Worm (Caenorhabditis elegans) whole organism, L2 larva: ENCODE measurements around the gene lact-9.
A peak's percentile ranks its signal among the peaks of the same experiment; 100 is the strongest.

Source experiments
- C34F6.9 ChIP-seq: fragments of 150-350 bp; optimal IDR thresholded peaks from 2 replicates; lab custom pipeline; 2014; ENCODE audit warnings: missing biosample characterization, missing genetic modification characterization
- F13H6.1 ChIP-seq: sonication (generic microtip); optimal IDR thresholded peaks from 2 replicates; lab custom pipeline; 2016; ENCODE audit warnings: missing genetic modification characterization, missing compliant biosample characterization
- R02D3.7 ChIP-seq: fragments of 150-350 bp; optimal IDR thresholded peaks from 2 replicates; lab custom pipeline; 2014; ENCODE audit warnings: missing biosample characterization, missing genetic modification characterization
- Y55F3AM.14 ChIP-seq: fragments of 200-800 bp; sonication (Bioruptor generic); optimal IDR thresholded peaks from 2 replicates; lab custom pipeline; 2018; ENCODE audit warnings: mild to moderate bottlenecking, missing genetic modification characterization, missing compliant biosample characterization
- aly-2 ChIP-seq: fragments of 150-350 bp; optimal IDR thresholded peaks from 2 replicates; lab custom pipeline; 2014; ENCODE audit warnings: missing biosample characterization, missing genetic modification characterization
- ama-1 ChIP-seq: fragments of 150-350 bp; optimal IDR thresholded peaks from 2 replicates; lab custom pipeline; 2018; ENCODE audit warnings: inconsistent platforms
- blmp-1 ChIP-seq: sonication (generic microtip); optimal IDR thresholded peaks from 2 replicates; lab custom pipeline; 2017; ENCODE audit warnings: missing genetic modification characterization, mild to moderate bottlenecking, missing compliant biosample characterization, antibody characterized with exemption, moderate library complexity; ENCODE audit not compliant: insufficient read depth
- ceh-82 ChIP-seq: fragments of 150-350 bp; optimal IDR thresholded peaks from 2 replicates; lab custom pipeline; 2014; ENCODE audit warnings: missing biosample characterization, missing genetic modification characterization
- crh-2 ChIP-seq: sonication (generic microtip); optimal IDR thresholded peaks from 2 replicates; lab custom pipeline; 2017; ENCODE audit warnings: missing biosample characterization, missing genetic modification characterization
- dmd-4 ChIP-seq: sonication (generic microtip); optimal IDR thresholded peaks from 2 replicates; lab custom pipeline; 2017; ENCODE audit warnings: missing biosample characterization, missing genetic modification characterization
- egl-27 ChIP-seq: sonication (generic microtip); optimal IDR thresholded peaks from 3 replicates; lab custom pipeline; 2017; ENCODE audit warnings: missing biosample characterization, missing genetic modification reagents, missing genetic modification characterization
- elt-1 ChIP-seq: fragments of 150-350 bp; optimal IDR thresholded peaks from 2 replicates; lab custom pipeline; 2014; ENCODE audit warnings: missing biosample characterization, missing genetic modification characterization
- elt-3 ChIP-seq: sonication (generic microtip); optimal IDR thresholded peaks from 2 replicates; lab custom pipeline; 2017; ENCODE audit warnings: missing biosample characterization, missing genetic modification characterization
- fos-1 ChIP-seq: fragments of 150-350 bp; optimal IDR thresholded peaks from 2 replicates; lab custom pipeline; 2014; ENCODE audit warnings: missing biosample characterization, missing genetic modification characterization
- gmeb-1 ChIP-seq: fragments of 150-350 bp; optimal IDR thresholded peaks from 2 replicates; lab custom pipeline; 2014; ENCODE audit warnings: missing biosample characterization, missing genetic modification characterization
- lin-11 ChIP-seq: fragments of 150-350 bp; sonication (generic microtip); optimal IDR thresholded peaks from 2 replicates; lab custom pipeline; 2014; ENCODE audit warnings: missing biosample characterization, missing genetic modification characterization, inconsistent platforms, mixed read lengths
- lin-13 ChIP-seq: fragments of 150-350 bp; optimal IDR thresholded peaks from 2 replicates; lab custom pipeline; 2014; ENCODE audit warnings: missing biosample characterization, missing genetic modification reagents, missing genetic modification characterization
- lin-39 ChIP-seq: fragments of 150-350 bp; optimal IDR thresholded peaks from 2 replicates; lab custom pipeline; 2014; ENCODE audit warnings: missing biosample characterization, missing genetic modification reagents, missing genetic modification characterization
- lsy-2 ChIP-seq, 2 experiments: fragments of 150-350 bp in 1 of 2; sonication (generic microtip) in 1 of 2; optimal IDR thresholded peaks; 2 replicates each; lab custom pipeline; 2014 to 2017; ENCODE audit warnings: missing biosample characterization in 2 of 2, missing genetic modification characterization in 2 of 2
- mab-5 ChIP-seq: fragments of 150-350 bp; optimal IDR thresholded peaks from 2 replicates; lab custom pipeline; 2014; ENCODE audit warnings: missing biosample characterization, missing genetic modification characterization
- mdl-1 ChIP-seq, 2 experiments: fragments of 150-350 bp in 1 of 2; sonication (generic microtip) in 1 of 2; optimal IDR thresholded peaks; 2 replicates each; lab custom pipeline; 2017; ENCODE audit warnings: missing biosample characterization in 2 of 2, missing genetic modification characterization in 2 of 2
- nhr-10 ChIP-seq: sonication (generic microtip); optimal IDR thresholded peaks from 2 replicates; lab custom pipeline; 2017; ENCODE audit warnings: missing biosample characterization, missing genetic modification characterization
- nhr-11 ChIP-seq: fragments of 150-350 bp; optimal IDR thresholded peaks from 2 replicates; lab custom pipeline; 2014; ENCODE audit warnings: missing biosample characterization, missing genetic modification characterization
- nhr-12 ChIP-seq: fragments of 150-350 bp; optimal IDR thresholded peaks from 2 replicates; lab custom pipeline; 2014; ENCODE audit warnings: missing biosample characterization, missing genetic modification characterization
- nhr-129 ChIP-seq: fragments of 150-350 bp; optimal IDR thresholded peaks from 2 replicates; lab custom pipeline; 2014; ENCODE audit warnings: missing biosample characterization, missing genetic modification characterization
- nhr-21 ChIP-seq: fragments of 150-350 bp; optimal IDR thresholded peaks from 2 replicates; lab custom pipeline; 2014; ENCODE audit warnings: missing biosample characterization, missing genetic modification characterization
- nhr-23 ChIP-seq: fragments of 150-350 bp; optimal IDR thresholded peaks from 2 replicates; lab custom pipeline; 2014; ENCODE audit warnings: missing biosample characterization, missing genetic modification reagents, missing genetic modification characterization
- nhr-237 ChIP-seq: fragments of 150-350 bp; optimal IDR thresholded peaks from 2 replicates; lab custom pipeline; 2014; ENCODE audit warnings: missing biosample characterization, missing genetic modification characterization
- nhr-25 ChIP-seq: fragments of 150-350 bp; sonication (generic microtip); optimal IDR thresholded peaks from 3 replicates; lab custom pipeline; 2014; ENCODE audit warnings: missing biosample characterization, missing genetic modification characterization
- nhr-77 ChIP-seq: fragments of 150-350 bp; optimal IDR thresholded peaks from 2 replicates; lab custom pipeline; 2014; ENCODE audit warnings: missing biosample characterization, missing genetic modification characterization
- sem-4 ChIP-seq: fragments of 150-350 bp; optimal IDR thresholded peaks from 2 replicates; lab custom pipeline; 2014; ENCODE audit warnings: missing biosample characterization, missing genetic modification reagents, missing genetic modification characterization
- skn-1 ChIP-seq: sonication (generic microtip); optimal IDR thresholded peaks from 2 replicates; lab custom pipeline; 2017; ENCODE audit warnings: missing biosample characterization, missing genetic modification characterization
- sma-3 ChIP-seq: sonication (generic microtip); optimal IDR thresholded peaks from 2 replicates; lab custom pipeline; 2016; ENCODE audit warnings: missing genetic modification reagents, missing genetic modification characterization, missing compliant biosample characterization
- sma-9 ChIP-seq, 2 experiments: fragments of 150-350 bp in 1 of 2; sonication (generic microtip) in 1 of 2; optimal IDR thresholded peaks; 2 replicates each; lab custom pipeline; 2014 to 2016; ENCODE audit warnings: missing genetic modification characterization in 2 of 2, mild to moderate bottlenecking in 1 of 2, missing biosample characterization in 1 of 2, missing compliant biosample characterization in 1 of 2, missing genetic modification reagents in 1 of 2, moderate library complexity in 1 of 2
- snpc-4 ChIP-seq: fragments of 150-350 bp; optimal IDR thresholded peaks from 2 replicates; lab custom pipeline; 2014; ENCODE audit warnings: missing biosample characterization, missing genetic modification characterization
- unc-39 ChIP-seq: fragments of 150-350 bp; optimal IDR thresholded peaks from 2 replicates; lab custom pipeline; 2014; ENCODE audit warnings: missing biosample characterization, missing genetic modification characterization
- unc-55 ChIP-seq: fragments of 150-350 bp; sonication (generic microtip); optimal IDR thresholded peaks from 3 replicates; lab custom pipeline; 2014; ENCODE audit warnings: missing biosample characterization, missing genetic modification reagents, missing genetic modification characterization
- unc-62 ChIP-seq: fragments of 150-350 bp; optimal IDR thresholded peaks from 2 replicates; lab custom pipeline; 2014; ENCODE audit warnings: missing biosample characterization, missing genetic modification reagents, missing genetic modification characterization
- zag-1 ChIP-seq: fragments of 150-350 bp; optimal IDR thresholded peaks from 2 replicates; lab custom pipeline; 2014; ENCODE audit warnings: missing biosample characterization, missing genetic modification characterization
- ztf-1 ChIP-seq: fragments of 200-800 bp; sonication (Bioruptor generic); conservative IDR thresholded peaks from 2 replicates; pipeline ENCODE4 v1.3.6; 2022; ENCODE audit warnings: missing genetic modification characterization, missing compliant biosample characterization
- ztf-11 ChIP-seq: sonication (generic microtip); optimal IDR thresholded peaks from 2 replicates; lab custom pipeline; 2017; ENCODE audit warnings: missing biosample characterization, missing genetic modification characterization
- ztf-4 ChIP-seq: fragments of 150-350 bp; optimal IDR thresholded peaks from 2 replicates; lab custom pipeline; 2014; ENCODE audit warnings: missing biosample characterization, missing genetic modification characterization

Gene lact-9

DNA sequence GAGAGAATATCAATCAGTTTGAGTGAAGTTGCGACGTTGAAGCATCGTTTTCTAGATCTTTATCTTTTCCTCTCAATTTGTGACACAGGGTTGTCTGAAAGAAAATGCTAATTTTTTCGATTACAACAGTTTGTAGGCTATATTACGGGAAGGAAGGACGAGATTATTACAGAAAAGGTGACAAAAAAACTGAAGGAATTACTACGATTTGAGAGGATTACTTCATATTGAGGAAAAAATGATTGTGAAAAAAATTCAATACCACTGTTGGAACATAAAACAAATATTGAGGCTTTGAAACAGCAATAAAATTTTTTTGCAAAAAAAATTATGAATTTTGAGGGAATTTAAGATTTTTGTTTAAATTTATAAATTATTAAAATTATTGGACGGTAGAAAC lies 22.3 kb upstream of the lact-9 start, which contains the start of gene Y45F10D.14:
Gene Y45F10D.14 (minus strand): TSS at position 101 of the 400 bp plus-strand sequence.
- no peak for TF ChIP-seq egl-27
- no peak for TF ChIP-seq R02D3.7 (tag; lab: Kevin White, UChicago)
- TF ChIP-seq sem-4 (tag; lab: Kevin White, UChicago), result no peak
- TF ChIP-seq nhr-10 (tag; lab: Kevin White, UChicago), result no peak
- no peak for TF ChIP-seq nhr-237 (tag; lab: Kevin White, UChicago)
- TF ChIP-seq nhr-12 (tag; lab: Kevin White, UChicago), result no peak
- no peak for TF ChIP-seq nhr-129
- no peak for TF ChIP-seq dmd-4
- no peak for TF ChIP-seq mdl-1 (tag; optimal IDR thresholded peaks at IDR 0.05; lab: Kevin White, UChicago)
- no peak for TF ChIP-seq skn-1 (tag; lab: Kevin White, UChicago)
- TF ChIP-seq crh-2 (tag; lab: Kevin White, UChicago), result no peak
- TF ChIP-seq elt-3 (tag; lab: Kevin White, UChicago), result no peak
- no peak for TF ChIP-seq lin-13 (GFP tag; lab: Kevin White, UChicago)
- no peak for TF ChIP-seq F13H6.1 (tag; lab: Kevin White, UChicago)
- TF ChIP-seq mab-5 (tag; lab: Kevin White, UChicago), result no peak
- TF ChIP-seq ama-1, result no peak
- no peak for TF ChIP-seq snpc-4

DNA sequence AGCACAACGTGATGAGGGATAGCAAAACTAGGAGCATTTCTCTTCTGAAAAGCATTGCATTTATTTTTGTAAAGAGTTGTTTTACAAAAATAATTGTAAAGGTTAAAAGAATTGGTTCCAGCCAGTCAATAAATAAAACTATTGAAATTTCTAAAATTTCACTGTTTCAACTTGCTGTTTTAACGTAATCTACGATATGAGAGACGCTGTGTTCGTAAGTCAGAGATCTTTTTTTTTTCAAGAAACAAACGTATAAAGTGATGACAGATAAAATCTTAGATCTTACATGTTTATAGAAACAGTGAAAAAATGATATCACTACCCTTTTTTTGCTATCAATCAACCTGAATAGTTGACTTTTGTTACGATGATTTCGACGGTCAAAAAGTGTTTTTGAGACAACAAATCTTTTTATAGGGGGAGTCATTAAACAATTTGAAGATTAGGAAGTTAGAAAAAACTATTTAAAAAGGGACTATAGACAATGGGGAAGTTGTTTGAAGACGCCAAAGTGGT lies 12.5 kb upstream of the lact-9 start, which contains the start of gene Y45F10D.6:
Gene Y45F10D.6 (minus strand): TSS at position 51 of the 516 bp plus-strand sequence.
- no peak for TF ChIP-seq fos-1 (tag; lab: Kevin White, UChicago)
- TF ChIP-seq nhr-11 (tag; lab: Kevin White, UChicago), result no peak
- TF ChIP-seq nhr-129, result no peak
- TF ChIP-seq unc-39 (tag; lab: Kevin White, UChicago), result no peak
- no peak for TF ChIP-seq unc-55 (GFP tag; lab: Kevin White, UChicago)

DNA sequence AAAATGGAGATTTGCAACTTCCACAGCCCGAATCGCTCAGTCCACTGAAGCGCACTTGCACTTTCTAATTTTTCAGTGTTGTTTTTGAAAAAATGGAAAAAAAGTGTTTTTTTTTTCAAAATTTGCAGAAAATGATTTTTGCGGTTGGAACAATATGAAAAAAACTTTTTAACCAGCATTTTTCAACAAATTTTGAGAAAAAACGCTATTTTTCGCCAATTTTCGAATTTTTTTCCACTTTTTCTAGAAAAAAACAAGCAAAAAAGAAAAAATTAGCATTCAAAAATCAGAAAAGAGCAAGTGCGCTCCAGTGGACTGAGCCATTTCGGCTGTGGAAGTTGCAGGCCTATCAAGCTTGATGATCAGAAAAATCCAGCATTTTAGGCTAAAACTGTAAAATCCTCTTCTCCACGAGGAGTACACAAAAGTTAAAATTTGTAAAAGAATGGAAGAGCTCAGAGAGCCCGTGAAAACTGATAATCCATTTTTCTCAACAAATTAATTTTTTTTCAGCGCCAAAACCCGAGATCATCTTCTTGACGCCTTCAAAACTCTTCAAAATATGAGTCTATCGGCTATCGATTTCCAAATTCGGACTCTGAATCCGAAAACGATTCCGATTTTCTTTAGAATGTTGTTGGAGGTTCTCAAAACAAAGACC lies 9.9 kb upstream of the lact-9 start:
- TF ChIP-seq nhr-25 (tag; lab: Kevin White, UChicago) (no peak), F13H6.1 (tag; lab: Kevin White, UChicago) (no peak), nhr-237 (tag; lab: Kevin White, UChicago) (no peak), ama-1 (peak; percentile 35), aly-2 (tag; lab: Kevin White, UChicago) (peak; percentile 57)

DNA sequence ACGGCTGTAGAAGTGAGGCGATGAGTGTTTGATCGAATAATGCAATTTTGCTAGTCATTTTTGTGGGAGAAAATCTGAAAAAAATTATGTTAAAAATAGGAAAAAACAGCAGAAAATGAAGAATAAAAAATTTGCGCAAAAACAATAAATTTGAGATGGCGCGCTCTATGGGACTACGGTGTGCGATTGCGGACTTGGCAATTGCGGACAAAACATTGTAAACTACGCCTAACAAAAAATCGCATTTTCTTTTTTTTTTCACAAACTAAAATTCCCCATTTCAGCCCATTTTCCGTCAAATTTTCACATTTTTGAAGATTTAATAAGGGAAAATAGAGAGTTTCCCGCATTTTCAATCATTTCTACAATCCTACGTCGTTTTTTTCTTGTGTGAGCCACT lies 3.2 kb upstream of the lact-9 start, which contains the start of the genes sas-6 and Y45F10D.7:
Gene sas-6 (minus strand): TSS at position 80 of the 400 bp plus-strand sequence.
Gene Y45F10D.7 (plus strand): TSS at position 256 of the 400 bp plus-strand sequence.
- no peak for TF ChIP-seq nhr-21 (tag; lab: Kevin White, UChicago)
- TF ChIP-seq unc-55 (GFP tag; lab: Kevin White, UChicago), result peak; percentile 88
- TF ChIP-seq fos-1 (tag; lab: Kevin White, UChicago), result peak; percentile 17
- TF ChIP-seq nhr-23, result no peak
- TF ChIP-seq C34F6.9, result peak; percentile 77
- TF ChIP-seq egl-27, result no peak
- no peak for TF ChIP-seq nhr-77 (tag; lab: Kevin White, UChicago)
- TF ChIP-seq ztf-1, result no peak
- TF ChIP-seq ztf-11 (tag; lab: Kevin White, UChicago), result no peak
- no peak for TF ChIP-seq snpc-4
- TF ChIP-seq lin-39 (tag; lab: Kevin White, UChicago), result no peak
- no peak for TF ChIP-seq elt-3 (tag; lab: Kevin White, UChicago)
- no peak for TF ChIP-seq nhr-11 (tag; lab: Kevin White, UChicago)
- no peak for TF ChIP-seq blmp-1
- TF ChIP-seq crh-2 (tag; lab: Kevin White, UChicago), result peak; percentile 73
- TF ChIP-seq dmd-4, result no peak
- TF ChIP-seq zag-1 (tag; lab: Kevin White, UChicago), result no peak
- peak; percentile 61 for TF ChIP-seq lin-13 (GFP tag; lab: Kevin White, UChicago)
- no peak for TF ChIP-seq ztf-4 (tag; lab: Kevin White, UChicago)
- no peak for TF ChIP-seq aly-2 (tag; lab: Kevin White, UChicago)
- no peak for TF ChIP-seq R02D3.7 (tag; lab: Kevin White, UChicago)
- no peak for TF ChIP-seq sem-4 (tag; lab: Kevin White, UChicago)
- no peak for TF ChIP-seq elt-1 (tag; lab: Kevin White, UChicago)
- peak; percentile 11 for TF ChIP-seq sma-3
- no peak for TF ChIP-seq Y55F3AM.14
- no peak for TF ChIP-seq sma-9 (GFP tag; optimal IDR thresholded peaks at IDR 0.05; lab: Kevin White, UChicago)
- no peak for TF ChIP-seq sma-9 (tag; optimal IDR thresholded peaks at IDR 0.05; lab: Kevin White, UChicago)
- peak; percentile 45 for TF ChIP-seq mab-5 (tag; lab: Kevin White, UChicago)
- TF ChIP-seq lin-11 (tag; lab: Kevin White, UChicago), result no peak
- TF ChIP-seq gmeb-1 (tag; lab: Kevin White, UChicago), result peak; percentile 86
- no peak for TF ChIP-seq skn-1 (tag; lab: Kevin White, UChicago)
- no peak for TF ChIP-seq nhr-12 (tag; lab: Kevin White, UChicago)
- TF ChIP-seq unc-39 (tag; lab: Kevin White, UChicago), result no peak
- TF ChIP-seq ama-1, result no peak
- no peak for TF ChIP-seq ceh-82
- TF ChIP-seq nhr-129, result peak; percentile 86
- peak; percentile 95 to 99 for TF ChIP-seq lsy-2 (tag; optimal IDR thresholded peaks at IDR 0.05; lab: Kevin White, UChicago)
- no peak for TF ChIP-seq unc-62 (GFP tag; lab: Kevin White, UChicago)
- no peak for TF ChIP-seq nhr-237 (tag; lab: Kevin White, UChicago)
- TF ChIP-seq nhr-25 (tag; lab: Kevin White, UChicago), result peak; percentile 33
- TF ChIP-seq, all 48 proteins: peak for 11
